Worm (Caenorhabditis elegans) whole organism, L1 larva: ENCODE measurements around the gene spe-49.

Experiments
- lir-3 ChIP-seq: sonication (generic microtip); optimal IDR thresholded peaks from 2 replicates; lab custom pipeline; 2016; ENCODE audit warnings: mild to moderate bottlenecking, missing genetic modification characterization, moderate library complexity, missing compliant biosample characterization; ENCODE audit not compliant: poor library complexity
- mdl-1 ChIP-seq, 2 experiments: fragments of 150-350 bp; optimal IDR thresholded peaks; 2 replicates each; lab custom pipeline; 2014 to 2017; ENCODE audit warnings: missing biosample characterization in 2 of 2, missing genetic modification characterization in 2 of 2, inconsistent platforms in 1 of 2
- skn-1 ChIP-seq: fragments of 150-350 bp; optimal IDR thresholded peaks from 2 replicates; lab custom pipeline; 2014; ENCODE audit warnings: missing biosample characterization, missing genetic modification characterization
- ztf-4 ChIP-seq: fragments of 150-350 bp; optimal IDR thresholded peaks from 2 replicates; lab custom pipeline; 2014; ENCODE audit warnings: missing biosample characterization, missing genetic modification characterization

DNA sequence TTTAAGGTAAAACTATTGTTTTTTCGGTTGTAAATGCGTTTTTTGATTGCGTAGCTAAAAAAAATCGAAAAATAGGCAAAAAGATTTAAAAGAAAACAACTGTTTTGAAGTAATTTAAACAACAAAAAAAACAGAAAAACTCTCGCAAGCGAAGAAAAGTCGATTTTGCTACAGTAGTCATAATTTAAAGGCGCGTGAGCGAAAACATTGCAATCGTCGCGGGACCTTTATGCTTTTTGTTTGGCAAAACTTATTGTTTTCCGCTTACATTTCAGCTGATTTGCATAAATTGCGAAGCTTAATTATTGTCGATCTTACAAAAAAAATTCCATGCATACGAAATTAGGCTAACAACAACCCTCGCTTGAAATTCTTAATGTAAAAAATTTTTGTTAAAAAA is 13.2 kb upstream of the spe-49 start:
- TF ChIP-seq lir-3 (tag; lab: Kevin White, UChicago) (no peak), ztf-4 (tag; lab: Kevin White, UChicago) (no peak), mdl-1 (tag; optimal IDR thresholded peaks at IDR 0.05; lab: Kevin White, UChicago) (no peak), skn-1 (tag; lab: Kevin White, UChicago) (no peak)
